Worm (Caenorhabditis elegans) whole organism, early embryonic: ENCODE results near the gene nuo-3.

Source experiments
- B0310.2 ChIP-seq: sonication (generic microtip); optimal IDR thresholded peaks from 2 replicates; lab custom pipeline; 2016; ENCODE audit warnings: mild to moderate bottlenecking, missing genetic modification characterization, missing compliant biosample characterization
- F13C5.2 ChIP-seq: sonication (generic microtip); optimal IDR thresholded peaks from 2 replicates; lab custom pipeline; 2017; ENCODE audit warnings: mild to moderate bottlenecking, missing genetic modification characterization, inconsistent platforms, missing compliant biosample characterization
- aly-1 ChIP-seq: sonication (generic microtip); optimal IDR thresholded peaks from 2 replicates; lab custom pipeline; 2016; ENCODE audit warnings: missing genetic modification characterization, missing compliant biosample characterization
- ama-1 ChIP-seq: fragments of 150-350 bp; optimal IDR thresholded peaks from 2 replicates; lab custom pipeline; 2014
- ceh-13 ChIP-seq: fragments of 200-800 bp; sonication (Bioruptor generic); optimal IDR thresholded peaks from 2 replicates; lab custom pipeline; 2018; ENCODE audit warnings: mild to moderate bottlenecking, missing genetic modification characterization, missing compliant biosample characterization
- ceh-36 ChIP-seq: sonication (generic microtip); optimal IDR thresholded peaks from 2 replicates; lab custom pipeline; 2016; ENCODE audit warnings: missing genetic modification characterization, inconsistent platforms, missing compliant biosample characterization
- ets-7 ChIP-seq: sonication (generic microtip); optimal IDR thresholded peaks from 2 replicates; lab custom pipeline; 2016; ENCODE audit warnings: missing genotype, missing genetic modification characterization, missing compliant biosample characterization
- flt-1 ChIP-seq: fragments of 200-800 bp; sonication (Bioruptor generic); IDR thresholded peaks from 2 replicates; pipeline ENCODE4 v1.3.6; 2022; ENCODE audit warnings: missing genetic modification characterization, missing compliant biosample characterization
- hmbx-1 ChIP-seq: sonication (generic microtip); optimal IDR thresholded peaks from 2 replicates; lab custom pipeline; 2016; ENCODE audit warnings: mild to moderate bottlenecking, missing genetic modification characterization, missing compliant biosample characterization
- hmg-4 ChIP-seq: fragments of 200-800 bp; sonication (Bioruptor generic); optimal IDR thresholded peaks from 2 replicates; lab custom pipeline; 2018; ENCODE audit warnings: mild to moderate bottlenecking, missing genetic modification characterization, missing compliant biosample characterization
- hnd-1 ChIP-seq: sonication (generic microtip); optimal IDR thresholded peaks from 2 replicates; lab custom pipeline; 2016; ENCODE audit warnings: missing genetic modification characterization, missing compliant biosample characterization
- pes-1 ChIP-seq: fragments of 200-800 bp; sonication (Bioruptor generic); IDR thresholded peaks from 2 replicates; pipeline ENCODE4 v1.3.6; 2022; ENCODE audit warnings: missing genetic modification reagents, missing genetic modification characterization, missing compliant biosample characterization
- scrt-1 ChIP-seq: fragments of 200-800 bp; sonication (Bioruptor generic); IDR thresholded peaks from 2 replicates; pipeline ENCODE4 v1.3.6; 2022; ENCODE audit warnings: missing genetic modification characterization, missing compliant biosample characterization
- sea-1 ChIP-seq: fragments of 200-800 bp; sonication (Bioruptor generic); conservative IDR thresholded peaks from 2 replicates; pipeline ENCODE4 v1.3.6; 2022; ENCODE audit warnings: missing genetic modification characterization, missing compliant biosample characterization
- tbx-11 ChIP-seq: fragments of 200-800 bp; sonication (Bioruptor generic); IDR thresholded peaks from 2 replicates; pipeline ENCODE4 v1.3.6; 2022; ENCODE audit warnings: missing genetic modification characterization, missing compliant biosample characterization
- tbx-37 ChIP-seq: fragments of 200-800 bp; sonication (Bioruptor generic); conservative IDR thresholded peaks from 2 replicates; pipeline ENCODE4 v1.3.6; 2022; ENCODE audit warnings: missing genetic modification reagents, missing genetic modification characterization, missing compliant biosample characterization
- tra-4 ChIP-seq: sonication (generic microtip); optimal IDR thresholded peaks from 2 replicates; lab custom pipeline; 2017; ENCODE audit warnings: missing genetic modification characterization, missing compliant biosample characterization

Gene nuo-3

ce11 chrIV:14799186-14799585 is 1.8 kb upstream of the nuo-3 start, which contains the start of gene Y57G11C.14:
Y57G11C.14 (plus strand) TSS chrIV:14799311.
- TF ChIP-seq scrt-1 (GFP tag; lab: Robert Waterston, UW) (no peak), hnd-1 (tag; lab: Kevin White, UChicago) (no peak), ama-1 (no peak), sea-1 (GFP tag; lab: Robert Waterston, UW) (no peak), B0310.2 (no peak), hmbx-1 (tag; lab: Kevin White, UChicago) (no peak), tra-4 (tag; lab: Kevin White, UChicago) (no peak), ceh-36 (tag; lab: Kevin White, UChicago) (no peak), pes-1 (GFP tag; lab: Robert Waterston, UW) (no peak), hmg-4 (GFP tag; lab: Kevin White, UChicago) (no peak), tbx-11 (no peak)

- TF ChIP-seq scrt-1 (GFP tag; lab: Robert Waterston, UW) (no peak), F13C5.2 (tag; lab: Kevin White, UChicago) (no peak), sea-1 (GFP tag; lab: Robert Waterston, UW) (no peak), pes-1 (GFP tag; lab: Robert Waterston, UW) (no peak), aly-1 (no peak), hmbx-1 (tag; lab: Kevin White, UChicago) (no peak), tbx-37 (GFP tag; lab: Robert Waterston, UW) (no peak), tra-4 (tag; lab: Kevin White, UChicago) (no peak), flt-1 (no peak), tbx-11 (no peak), ama-1 (no peak), ceh-13 (GFP tag; lab: Kevin White, UChicago) (no peak), hmg-4 (GFP tag; lab: Kevin White, UChicago) (no peak), B0310.2 (no peak), ets-7 (tag; lab: Kevin White, UChicago) (no peak), hnd-1 (tag; lab: Kevin White, UChicago) (no peak)
These were observed 505 bp upstream of the nuo-3 start, which contains the start of gene arl-8 for ce11 chrIV:14797849-14798248. arl-8 (plus strand) TSS chrIV:14798149.

ce11 chrIV:14795918-14796488 is 1.3 kb downstream of the nuo-3 start, which contains the start of gene coq-3:
coq-3 (minus strand) TSS chrIV:14796324.
- TF ChIP-seq hnd-1 (tag; lab: Kevin White, UChicago) (no peak), tra-4 (tag; lab: Kevin White, UChicago) (no peak), scrt-1 (GFP tag; lab: Robert Waterston, UW) (no peak), F13C5.2 (tag; lab: Kevin White, UChicago) (no peak), B0310.2 (no peak)

- no peak for TF ChIP-seq tra-4 (tag; lab: Kevin White, UChicago)
- TF ChIP-seq ceh-36 (tag; lab: Kevin White, UChicago): no peak
- peak; percentile 16 for TF ChIP-seq hmg-4 (GFP tag; lab: Kevin White, UChicago)
- no peak for TF ChIP-seq tbx-37 (GFP tag; lab: Robert Waterston, UW)
- no peak for TF ChIP-seq ama-1
- no peak for TF ChIP-seq sea-1 (GFP tag; lab: Robert Waterston, UW)
- TF ChIP-seq aly-1: no peak
These were observed 3.3 kb downstream of the nuo-3 start for ce11 chrIV:14793900-14794624.

- no peak for TF ChIP-seq ceh-36 (tag; lab: Kevin White, UChicago)
- no peak for TF ChIP-seq aly-1
- TF ChIP-seq flt-1: no peak
- no peak for TF ChIP-seq hnd-1 (tag; lab: Kevin White, UChicago)
- no peak for TF ChIP-seq pes-1 (GFP tag; lab: Robert Waterston, UW)
- TF ChIP-seq scrt-1 (GFP tag; lab: Robert Waterston, UW): no peak
- no peak for TF ChIP-seq sea-1 (GFP tag; lab: Robert Waterston, UW)
- no peak for TF ChIP-seq F13C5.2 (tag; lab: Kevin White, UChicago)
These were observed 4.6 kb downstream of the nuo-3 start, which contains the start of gene gdi-1 for ce11 chrIV:14792602-14793232. gdi-1 (minus strand) TSS chrIV:14792887.

ce11 chrIV:14790579-14790978 is 6.8 kb downstream of the nuo-3 start:
- no peak for TF ChIP-seq B0310.2
- TF ChIP-seq hmg-4 (GFP tag; lab: Kevin White, UChicago): no peak
- no peak for TF ChIP-seq ceh-13 (GFP tag; lab: Kevin White, UChicago)
- no peak for TF ChIP-seq aly-1

- no peak for TF ChIP-seq flt-1
- TF ChIP-seq tbx-37 (GFP tag; lab: Robert Waterston, UW): no peak
- TF ChIP-seq hmbx-1 (tag; lab: Kevin White, UChicago): no peak
- no peak for TF ChIP-seq ama-1
- no peak for TF ChIP-seq F13C5.2 (tag; lab: Kevin White, UChicago)
- TF ChIP-seq hmg-4 (GFP tag; lab: Kevin White, UChicago): no peak
- TF ChIP-seq B0310.2: no peak
- no peak for TF ChIP-seq ceh-36 (tag; lab: Kevin White, UChicago)
- no peak for TF ChIP-seq aly-1
- no peak for TF ChIP-seq hnd-1 (tag; lab: Kevin White, UChicago)
- no peak for TF ChIP-seq sea-1 (GFP tag; lab: Robert Waterston, UW)
- no peak for TF ChIP-seq scrt-1 (GFP tag; lab: Robert Waterston, UW)
- no peak for TF ChIP-seq pes-1 (GFP tag; lab: Robert Waterston, UW)
- TF ChIP-seq ceh-13 (GFP tag; lab: Kevin White, UChicago): no peak
- no peak for TF ChIP-seq tbx-11
- TF ChIP-seq tra-4 (tag; lab: Kevin White, UChicago): no peak
- no peak for TF ChIP-seq ets-7 (tag; lab: Kevin White, UChicago)
These were observed 10.8 kb downstream of the nuo-3 start, which contains the start of gene melo-1 for ce11 chrIV:14786374-14787136. melo-1 (plus strand) TSS chrIV:14787031.
